Fruit fly (Drosophila melanogaster): ENCODE data around the gene Nepl13.

DNA sequence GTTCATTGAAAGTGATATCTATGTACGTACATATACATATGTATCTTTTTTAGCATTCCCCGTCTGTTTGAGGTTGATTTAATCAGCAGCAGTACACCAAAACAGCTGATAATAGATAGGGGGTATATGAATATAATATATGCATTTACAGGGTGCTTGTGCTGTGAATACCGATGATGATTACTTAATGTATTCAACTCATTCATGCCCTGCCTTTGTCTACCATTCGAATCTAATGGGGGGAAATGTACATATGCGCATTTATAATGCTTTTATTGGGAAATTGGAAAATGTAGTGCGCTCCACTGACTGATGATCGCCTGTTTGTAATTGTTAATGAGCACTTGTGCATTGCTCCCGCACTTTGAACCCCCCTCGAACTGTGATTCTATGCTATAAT, 19.3 kb upstream of the Nepl13 start:
- TF ChIP-seq insv (optimal IDR thresholded peaks at IDR 0.05) (no peak), h (optimal IDR thresholded peaks at IDR 0.05) (no peak), psq (optimal IDR thresholded peaks at IDR 0.05) (no peak), Sin3A (optimal IDR thresholded peaks at IDR 0.05) (no peak)
